Worm (Caenorhabditis elegans) whole organism, late embryonic: ENCODE results near the gene srh-245.

Source experiments
- C38D4.7 ChIP-seq: fragments of 200-800 bp; sonication (Bioruptor generic); optimal IDR thresholded peaks from 2 replicates; lab custom pipeline; 2018; ENCODE audit warnings: mild to moderate bottlenecking, missing genetic modification characterization, moderate library complexity, missing compliant biosample characterization
- F13H6.1 ChIP-seq: sonication (generic microtip); optimal IDR thresholded peaks from 2 replicates; lab custom pipeline; 2016; ENCODE audit warnings: missing genetic modification characterization, missing compliant biosample characterization
- ceh-18 ChIP-seq: sonication (generic microtip); optimal IDR thresholded peaks from 2 replicates; lab custom pipeline; 2016; ENCODE audit warnings: missing genetic modification characterization, missing compliant biosample characterization
- ceh-19 ChIP-seq: fragments of 200-800 bp; sonication (Bioruptor generic); optimal IDR thresholded peaks from 2 replicates; lab custom pipeline; 2018; ENCODE audit warnings: mild to moderate bottlenecking, missing genetic modification characterization, missing compliant biosample characterization
- ceh-2 ChIP-seq: sonication (generic microtip); optimal IDR thresholded peaks from 2 replicates; lab custom pipeline; 2016; ENCODE audit warnings: missing genotype, missing genetic modification characterization, missing compliant biosample characterization
- ceh-24 ChIP-seq: sonication (generic microtip); optimal IDR thresholded peaks from 2 replicates; lab custom pipeline; 2016; ENCODE audit warnings: mild to moderate bottlenecking, missing genetic modification characterization, missing compliant biosample characterization
- ceh-30 ChIP-seq: fragments of 150-350 bp; optimal IDR thresholded peaks from 2 replicates; lab custom pipeline; 2014; ENCODE audit warnings: missing biosample characterization, missing genetic modification characterization
- ceh-31 ChIP-seq: sonication (generic microtip); optimal IDR thresholded peaks from 2 replicates; lab custom pipeline; 2016; ENCODE audit warnings: missing genetic modification characterization, missing compliant biosample characterization
- ceh-45 ChIP-seq: fragments of 200-800 bp; sonication (Bioruptor generic); IDR thresholded peaks from 2 replicates; pipeline ENCODE4 v1.3.6; 2022; ENCODE audit warnings: missing genetic modification reagents, missing genetic modification characterization, missing compliant biosample characterization
- ceh-48 ChIP-seq: sonication (generic microtip); optimal IDR thresholded peaks from 2 replicates; lab custom pipeline; 2016; ENCODE audit warnings: missing genetic modification characterization, inconsistent platforms, missing compliant biosample characterization
- ceh-6 ChIP-seq: fragments of 200-800 bp; sonication (Bioruptor generic); optimal IDR thresholded peaks from 2 replicates; lab custom pipeline; 2018; ENCODE audit warnings: mild to moderate bottlenecking, missing genetic modification characterization, missing compliant biosample characterization
- che-1 ChIP-seq: sonication (generic microtip); optimal IDR thresholded peaks from 2 replicates; lab custom pipeline; 2016; ENCODE audit warnings: mild to moderate bottlenecking, missing genetic modification characterization, missing compliant biosample characterization
- dve-1 ChIP-seq: sonication (generic microtip); optimal IDR thresholded peaks from 2 replicates; lab custom pipeline; 2017; ENCODE audit warnings: antibody characterized with exemption, mild to moderate bottlenecking, missing genetic modification characterization, missing compliant biosample characterization
- elt-2 ChIP-seq: sonication (generic microtip); optimal IDR thresholded peaks from 2 replicates; lab custom pipeline; 2016; ENCODE audit warnings: missing genetic modification reagents, missing genetic modification characterization, missing compliant biosample characterization
- elt-4 ChIP-seq: sonication (generic microtip); optimal IDR thresholded peaks from 2 replicates; lab custom pipeline; 2016; ENCODE audit warnings: missing genetic modification characterization, missing compliant biosample characterization
- ets-4 ChIP-seq: sonication (generic microtip); optimal IDR thresholded peaks from 2 replicates; lab custom pipeline; 2016; ENCODE audit warnings: missing genetic modification characterization, missing compliant biosample characterization
- eyg-1 ChIP-seq: sonication (generic microtip); optimal IDR thresholded peaks from 2 replicates; lab custom pipeline; 2016; ENCODE audit warnings: missing genotype, missing genetic modification characterization, missing compliant biosample characterization
- fkh-10 ChIP-seq: fragments of 150-350 bp; optimal IDR thresholded peaks from 2 replicates; lab custom pipeline; 2014; ENCODE audit warnings: missing biosample characterization, missing genetic modification reagents, missing genetic modification characterization
- hlh-15 ChIP-seq: sonication (generic microtip); optimal IDR thresholded peaks from 2 replicates; lab custom pipeline; 2016; ENCODE audit warnings: missing genetic modification characterization, missing compliant biosample characterization
- hlh-6 ChIP-seq: sonication (generic microtip); optimal IDR thresholded peaks from 2 replicates; lab custom pipeline; 2016; ENCODE audit warnings: missing genotype, missing genetic modification characterization, missing compliant biosample characterization
- hlh-8 ChIP-seq: sonication (generic microtip); optimal IDR thresholded peaks from 2 replicates; lab custom pipeline; 2016; ENCODE audit warnings: missing genotype, missing genetic modification characterization, missing compliant biosample characterization
- lin-11 ChIP-seq: fragments of 200-800 bp; sonication (Bioruptor generic); optimal IDR thresholded peaks from 2 replicates; lab custom pipeline; 2018; ENCODE audit warnings: mild to moderate bottlenecking, missing genetic modification characterization, missing compliant biosample characterization
- mec-3 ChIP-seq: sonication (generic microtip); optimal IDR thresholded peaks from 2 replicates; lab custom pipeline; 2016; ENCODE audit warnings: borderline replicate concordance, missing genetic modification characterization, missing compliant biosample characterization
- nhr-11 ChIP-seq: fragments of 150-350 bp; optimal IDR thresholded peaks from 2 replicates; lab custom pipeline; 2014; ENCODE audit warnings: missing biosample characterization, missing genetic modification characterization
- nhr-232 ChIP-seq: sonication (generic microtip); optimal IDR thresholded peaks from 2 replicates; lab custom pipeline; 2016; ENCODE audit warnings: missing genetic modification characterization, missing compliant biosample characterization
- odd-2 ChIP-seq: sonication (generic microtip); optimal IDR thresholded peaks from 2 replicates; lab custom pipeline; 2017; ENCODE audit warnings: antibody characterized with exemption, mild to moderate bottlenecking, missing genetic modification characterization, missing compliant biosample characterization
- pag-3 ChIP-seq: sonication (generic microtip); optimal IDR thresholded peaks from 2 replicates; lab custom pipeline; 2016; ENCODE audit warnings: missing compliant biosample characterization, missing genetic modification characterization, borderline replicate concordance
- pat-9 ChIP-seq: fragments of 200-800 bp; sonication (Bioruptor generic); optimal IDR thresholded peaks from 2 replicates; lab custom pipeline; 2018; ENCODE audit warnings: mild to moderate bottlenecking, missing genetic modification characterization, moderate library complexity, missing compliant biosample characterization
- pax-1 ChIP-seq: fragments of 150-350 bp; optimal IDR thresholded peaks from 2 replicates; lab custom pipeline; 2014; ENCODE audit warnings: missing biosample characterization, missing genetic modification characterization
- pha-2 ChIP-seq: sonication (generic microtip); optimal IDR thresholded peaks from 2 replicates; lab custom pipeline; 2017; ENCODE audit warnings: mild to moderate bottlenecking, missing genetic modification characterization, missing compliant biosample characterization
- pros-1 ChIP-seq: fragments of 150-350 bp; optimal IDR thresholded peaks from 2 replicates; lab custom pipeline; 2014; ENCODE audit warnings: missing biosample characterization, missing genetic modification reagents, missing genetic modification characterization
- ref-2 ChIP-seq: sonication (generic microtip); optimal IDR thresholded peaks from 2 replicates; lab custom pipeline; 2016; ENCODE audit warnings: missing genetic modification characterization, missing compliant biosample characterization
- sdc-2 ChIP-seq: sonication (generic microtip); optimal IDR thresholded peaks from 2 replicates; lab custom pipeline; 2016; ENCODE audit warnings: missing genotype, missing genetic modification characterization, missing compliant biosample characterization
- tbx-2 ChIP-seq: sonication (generic microtip); optimal IDR thresholded peaks from 2 replicates; lab custom pipeline; 2016; ENCODE audit warnings: missing genetic modification characterization, missing compliant biosample characterization
- tbx-7 ChIP-seq: sonication (generic microtip); optimal IDR thresholded peaks from 2 replicates; lab custom pipeline; 2016; ENCODE audit warnings: missing genotype, missing genetic modification characterization, missing compliant biosample characterization
- ttx-3 ChIP-seq: sonication (generic microtip); optimal IDR thresholded peaks from 2 replicates; lab custom pipeline; 2016; ENCODE audit warnings: missing genetic modification reagents, missing genetic modification characterization, missing compliant biosample characterization
- unc-3 ChIP-seq, 2 experiments: fragments of 200-800 bp in 1 of 2; sonication (Bioruptor generic) in 1 of 2; sonication (generic microtip) in 1 of 2; conservative IDR thresholded peaks in 1 of 2; optimal IDR thresholded peaks in 1 of 2; 2 replicates each; pipeline versions ENCODE4 v1.3.6 to Lab custom; 2016 to 2022; ENCODE audit warnings: missing compliant biosample characterization in 2 of 2, missing genetic modification characterization in 2 of 2, missing genetic modification reagents in 1 of 2
- unc-42 ChIP-seq: sonication (generic microtip); optimal IDR thresholded peaks from 2 replicates; lab custom pipeline; 2016; ENCODE audit warnings: missing genotype, missing genetic modification characterization, missing compliant biosample characterization
- zip-5 ChIP-seq: sonication (generic microtip); optimal IDR thresholded peaks from 2 replicates; lab custom pipeline; 2016; ENCODE audit warnings: missing genetic modification characterization, missing compliant biosample characterization

srh-245 gene

ce11 chrV:683858-684257 is 28.1 kb upstream of the srh-245 start, which contains the start of gene F31F4.1:
Gene F31F4.1 (plus strand): TSS chrV:684060.
- TF ChIP-seq ceh-19 (GFP tag; lab: Kevin White, UChicago) (no peak), odd-2 (tag; lab: Kevin White, UChicago) (no peak), nhr-232 (tag; lab: Kevin White, UChicago) (no peak), fkh-10 (GFP tag; lab: Kevin White, UChicago) (no peak), pag-3 (tag; lab: Kevin White, UChicago) (no peak), pha-2 (tag; lab: Kevin White, UChicago) (no peak), pat-9 (tag; lab: Kevin White, UChicago) (no peak), hlh-8 (tag; lab: Kevin White, UChicago) (no peak), ets-4 (tag; lab: Kevin White, UChicago) (no peak), unc-3 (GFP tag; conservative IDR thresholded peaks at IDR 0.05; lab: Robert Waterston, UW) (no peak), unc-3 (tag; optimal IDR thresholded peaks at IDR 0.05; lab: Kevin White, UChicago) (no peak), pros-1 (tag; lab: Kevin White, UChicago) (no peak), ceh-45 (GFP tag; lab: Robert Waterston, UW) (no peak), lin-11 (no peak), ceh-24 (no peak), F13H6.1 (tag; lab: Kevin White, UChicago) (no peak), tbx-2 (tag; lab: Kevin White, UChicago) (no peak), ref-2 (no peak), elt-4 (tag; lab: Kevin White, UChicago) (no peak), zip-5 (no peak)

ce11 chrV:682031-682430 is 26.3 kb upstream of the srh-245 start, which contains the start of gene srx-23:
Gene srx-23 (plus strand): TSS chrV:682331.
- TF ChIP-seq elt-2 (tag; lab: Kevin White, UChicago) = no peak
- TF ChIP-seq unc-42 (tag; lab: Kevin White, UChicago) = no peak
- no peak for TF ChIP-seq ceh-30 (tag; lab: Kevin White, UChicago)
- no peak for TF ChIP-seq nhr-11 (tag; lab: Kevin White, UChicago)
- TF ChIP-seq che-1 (tag; lab: Kevin White, UChicago) = no peak
- no peak for TF ChIP-seq ttx-3
- no peak for TF ChIP-seq pros-1 (tag; lab: Kevin White, UChicago)
- no peak for TF ChIP-seq dve-1 (tag; lab: Kevin White, UChicago)
- TF ChIP-seq ceh-2 = no peak
- TF ChIP-seq ceh-18 = no peak
- no peak for TF ChIP-seq hlh-15 (tag; lab: Kevin White, UChicago)
- TF ChIP-seq sdc-2 (tag; lab: Kevin White, UChicago) = no peak
- TF ChIP-seq ceh-31 (tag; lab: Kevin White, UChicago) = no peak
- no peak for TF ChIP-seq mec-3
- TF ChIP-seq C38D4.7 (GFP tag; lab: Kevin White, UChicago) = no peak
- no peak for TF ChIP-seq hlh-8 (tag; lab: Kevin White, UChicago)
- no peak for TF ChIP-seq tbx-7 (tag; lab: Kevin White, UChicago)
- TF ChIP-seq, all 69 proteins: peak for 0

ce11 chrV:679663-680062 is 23.9 kb upstream of the srh-245 start, which contains the start of gene srx-22:
Gene srx-22 (plus strand): TSS chrV:679963.
- TF ChIP-seq ceh-48 (tag; lab: Kevin White, UChicago) (no peak), eyg-1 (tag; lab: Kevin White, UChicago) (no peak), ceh-6 (GFP tag; lab: Kevin White, UChicago) (no peak), pax-1 (tag; lab: Kevin White, UChicago) (no peak), ceh-31 (tag; lab: Kevin White, UChicago) (no peak), hlh-6 (tag; lab: Kevin White, UChicago) (no peak), che-1 (tag; lab: Kevin White, UChicago) (no peak), pat-9 (tag; lab: Kevin White, UChicago) (no peak)
- TF ChIP-seq, all 69 proteins: peak for 0
